Fruit fly (Drosophila melanogaster): ENCODE data around the gene mtg.

mtg gene

DNA sequence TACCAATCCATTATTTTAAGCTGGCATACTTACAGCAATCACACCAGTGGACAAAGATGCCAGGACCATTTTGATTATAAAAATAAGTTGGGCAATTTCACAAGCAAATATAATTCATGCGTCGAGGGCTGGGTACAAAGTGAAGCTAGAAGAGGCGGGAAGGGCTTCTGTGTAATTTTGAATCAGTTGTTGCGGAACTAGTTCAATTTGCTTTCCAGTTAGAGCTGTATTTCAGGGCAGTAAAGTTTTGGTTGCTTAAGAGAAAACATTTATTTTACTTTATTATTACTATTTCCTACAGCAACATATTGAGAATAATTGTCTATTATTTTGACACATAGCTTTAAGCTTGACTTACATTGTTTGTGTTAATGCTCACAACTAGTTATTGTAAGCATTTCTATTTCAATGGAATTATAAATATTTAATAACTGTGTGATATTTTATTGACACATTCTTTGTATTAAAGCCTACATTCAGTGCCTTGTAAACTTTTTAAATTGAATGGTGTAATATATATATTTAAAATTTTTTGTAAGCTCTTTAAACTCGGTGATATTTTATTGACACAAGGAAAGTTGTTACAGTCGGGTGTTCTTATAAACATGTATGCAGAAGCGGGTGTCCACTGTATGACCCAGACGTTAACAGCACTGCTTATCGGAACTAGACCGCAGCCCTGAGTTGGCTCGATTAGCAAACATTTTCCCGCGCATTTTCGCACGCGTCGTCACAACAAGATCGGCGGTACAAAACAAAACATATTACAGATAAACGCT, 14.2 kb downstream of the mtg start, which contains the start of the genes RPA1 and Mcm2 (continued):
- TF ChIP-seq CG30403 (GFP tag; optimal IDR thresholded peaks at IDR 0.05) (peak; percentile 90), CG14667 (GFP tag; IDR thresholded peaks at IDR 0.05) (peak; percentile 81), bab2 (GFP tag; optimal IDR thresholded peaks at IDR 0.05) (peak; percentile 60), vvl (GFP tag; IDR thresholded peaks at IDR 0.05) (peak; percentile 78), Dad (GFP tag; optimal IDR thresholded peaks at IDR 0.05) (no peak), CG4707 (GFP tag; optimal IDR thresholded peaks at IDR 0.05) (no peak), CG9817 (tag; optimal IDR thresholded peaks at IDR 0.05) (peak; percentile 80), CG31441 (GFP tag; IDR thresholded peaks at IDR 0.05) (peak; percentile 88), CG42726 (GFP tag; IDR thresholded peaks at IDR 0.05; ENCODE audit: partially characterized antibody) (0 out of 2 replicates have a peak, but pooled peaks have one; percentile 38), Drgx (GFP tag; IDR thresholded peaks at IDR 0.05) (peak; percentile 72), Nf-YC (tag; optimal IDR thresholded peaks at IDR 0.05) (peak; percentile 80), Antp (GFP tag; optimal IDR thresholded peaks at IDR 0.05) (peak; percentile 58), wdn (GFP tag; IDR thresholded peaks at IDR 0.05) (peak; percentile 63; the same call in 1 of the 2 replicates), CG7372 (GFP tag; IDR thresholded peaks at IDR 0.05) (peak; percentile 72; the same call in 1 of the 2 replicates), tup (GFP tag; optimal IDR thresholded peaks at IDR 0.05) (peak; percentile 33), ranshi (GFP tag; IDR thresholded peaks at IDR 0.05) (peak; percentile 73; the same call in 1 of the 2 replicates), prd (optimal IDR thresholded peaks at IDR 0.05) (no peak), prd (GFP tag; IDR thresholded peaks at IDR 0.05) (peak; percentile 88), Mrtf (GFP tag; IDR thresholded peaks at IDR 0.05) (peak; percentile 75; the same call in 1 of the 3 replicates), gce (GFP tag; IDR thresholded peaks at IDR 0.05) (no peak), Gug (GFP tag; IDR thresholded peaks at IDR 0.05) (peak; percentile 93), sima (GFP tag; optimal IDR thresholded peaks at IDR 0.05) (no peak), CG18764 (GFP tag; optimal IDR thresholded peaks at IDR 0.05) (peak; percentile 66), vfl (GFP tag; optimal IDR thresholded peaks at IDR 0.05) (no peak), CG2199 (GFP tag; IDR thresholded peaks at IDR 0.05) (0 out of 3 replicates have a peak, but pooled peaks have one; percentile 32), Six4 (GFP tag; optimal IDR thresholded peaks at IDR 0.05) (peak; percentile 66), bowl (GFP tag; IDR thresholded peaks at IDR 0.05) (no peak), cad (GFP tag; optimal IDR thresholded peaks at IDR 0.05) (no peak), D (optimal IDR thresholded peaks at IDR 0.05) (no peak), D (GFP tag; optimal IDR thresholded peaks at IDR 0.05) (peak; percentile 70), CG17361 (GFP tag; IDR thresholded peaks at IDR 0.05) (peak; percentile 95), CoRest (tag; optimal IDR thresholded peaks at IDR 0.05) (peak; percentile 93), CG16815 (GFP tag; optimal IDR thresholded peaks at IDR 0.05) (peak; percentile 89), CG12769 (tag; optimal IDR thresholded peaks at IDR 0.05) (no peak), CG7928 (GFP tag; optimal IDR thresholded peaks at IDR 0.05) (peak; percentile 93), CG15011 (GFP tag; optimal IDR thresholded peaks at IDR 0.05) (no peak), Sry-δ (GFP tag; optimal IDR thresholded peaks at IDR 0.05) (no peak), CG11696 (GFP tag; IDR thresholded peaks at IDR 0.05) (0 out of 2 replicates have a peak, but pooled peaks have one; percentile 8), crol (GFP tag; IDR thresholded peaks at IDR 0.05) (no peak), CG10321 (GFP tag; IDR thresholded peaks at IDR 0.05) (no peak), jing (GFP tag; optimal IDR thresholded peaks at IDR 0.05) (no peak), Camta (GFP tag; optimal IDR thresholded peaks at IDR 0.05) (no peak), Bdp1 (GFP tag; optimal IDR thresholded peaks at IDR 0.05) (no peak), Deaf1 (tag; optimal IDR thresholded peaks at IDR 0.05) (no peak), Lhr (GFP tag; optimal IDR thresholded peaks at IDR 0.05) (peak; percentile 19), toy (GFP tag; IDR thresholded peaks at IDR 0.05) (peak; percentile 67; the same call in 1 of the 2 replicates), CG4282 (GFP tag; optimal IDR thresholded peaks at IDR 0.05) (peak; percentile 40), h (optimal IDR thresholded peaks at IDR 0.05) (no peak), CG10462 (GFP tag; optimal IDR thresholded peaks at IDR 0.05) (peak; percentile 61), repo (GFP tag; optimal IDR thresholded peaks at IDR 0.05) (no peak), CG32767 (GFP tag; IDR thresholded peaks at IDR 0.05) (no peak), CG7786 (GFP tag; optimal IDR thresholded peaks at IDR 0.05) (peak; percentile 52)

Data from whole organism, embryonic.